Worm (Caenorhabditis elegans) whole organism, L2 larva: Measurements from ENCODE around the gene T06E4.21.

Source experiments
- C34F6.9 ChIP-seq: fragments of 150-350 bp; optimal IDR thresholded peaks from 2 replicates; lab custom pipeline; 2014; ENCODE audit warnings: missing biosample characterization, missing genetic modification characterization
- F13H6.1 ChIP-seq: sonication (generic microtip); optimal IDR thresholded peaks from 2 replicates; lab custom pipeline; 2016; ENCODE audit warnings: missing genetic modification characterization, missing compliant biosample characterization
- R02D3.7 ChIP-seq: fragments of 150-350 bp; optimal IDR thresholded peaks from 2 replicates; lab custom pipeline; 2014; ENCODE audit warnings: missing biosample characterization, missing genetic modification characterization
- ZK546.5 ChIP-seq: sonication (generic microtip); optimal IDR thresholded peaks from 2 replicates; lab custom pipeline; 2017; ENCODE audit warnings: missing biosample characterization, missing genetic modification characterization
- alr-1 ChIP-seq: fragments of 150-350 bp; optimal IDR thresholded peaks from 2 replicates; lab custom pipeline; 2014; ENCODE audit warnings: missing biosample characterization, missing genetic modification characterization
- ama-1 ChIP-seq: fragments of 150-350 bp; optimal IDR thresholded peaks from 2 replicates; lab custom pipeline; 2018; ENCODE audit warnings: inconsistent platforms
- blmp-1 ChIP-seq: sonication (generic microtip); optimal IDR thresholded peaks from 2 replicates; lab custom pipeline; 2017; ENCODE audit warnings: missing genetic modification characterization, mild to moderate bottlenecking, missing compliant biosample characterization, antibody characterized with exemption, moderate library complexity; ENCODE audit not compliant: insufficient read depth
- ceh-16 ChIP-seq: fragments of 150-350 bp; optimal IDR thresholded peaks from 2 replicates; lab custom pipeline; 2014; ENCODE audit warnings: missing biosample characterization, missing genetic modification characterization
- ceh-82 ChIP-seq: fragments of 150-350 bp; optimal IDR thresholded peaks from 2 replicates; lab custom pipeline; 2014; ENCODE audit warnings: missing biosample characterization, missing genetic modification characterization
- crh-2 ChIP-seq: sonication (generic microtip); optimal IDR thresholded peaks from 2 replicates; lab custom pipeline; 2017; ENCODE audit warnings: missing biosample characterization, missing genetic modification characterization
- egl-27 ChIP-seq: sonication (generic microtip); optimal IDR thresholded peaks from 3 replicates; lab custom pipeline; 2017; ENCODE audit warnings: missing biosample characterization, missing genetic modification reagents, missing genetic modification characterization
- fos-1 ChIP-seq: fragments of 150-350 bp; optimal IDR thresholded peaks from 2 replicates; lab custom pipeline; 2014; ENCODE audit warnings: missing biosample characterization, missing genetic modification characterization
- gmeb-1 ChIP-seq: fragments of 150-350 bp; optimal IDR thresholded peaks from 2 replicates; lab custom pipeline; 2014; ENCODE audit warnings: missing biosample characterization, missing genetic modification characterization
- lin-13 ChIP-seq: fragments of 150-350 bp; optimal IDR thresholded peaks from 2 replicates; lab custom pipeline; 2014; ENCODE audit warnings: missing biosample characterization, missing genetic modification reagents, missing genetic modification characterization
- lsy-2 ChIP-seq, 2 experiments: fragments of 150-350 bp in 1 of 2; sonication (generic microtip) in 1 of 2; optimal IDR thresholded peaks; 2 replicates each; lab custom pipeline; 2014 to 2017; ENCODE audit warnings: missing biosample characterization in 2 of 2, missing genetic modification characterization in 2 of 2
- mab-5 ChIP-seq: fragments of 150-350 bp; optimal IDR thresholded peaks from 2 replicates; lab custom pipeline; 2014; ENCODE audit warnings: missing biosample characterization, missing genetic modification characterization
- nhr-10 ChIP-seq: sonication (generic microtip); optimal IDR thresholded peaks from 2 replicates; lab custom pipeline; 2017; ENCODE audit warnings: missing biosample characterization, missing genetic modification characterization
- nhr-11 ChIP-seq: fragments of 150-350 bp; optimal IDR thresholded peaks from 2 replicates; lab custom pipeline; 2014; ENCODE audit warnings: missing biosample characterization, missing genetic modification characterization
- nhr-12 ChIP-seq: fragments of 150-350 bp; optimal IDR thresholded peaks from 2 replicates; lab custom pipeline; 2014; ENCODE audit warnings: missing biosample characterization, missing genetic modification characterization
- nhr-129 ChIP-seq: fragments of 150-350 bp; optimal IDR thresholded peaks from 2 replicates; lab custom pipeline; 2014; ENCODE audit warnings: missing biosample characterization, missing genetic modification characterization
- nhr-21 ChIP-seq: fragments of 150-350 bp; optimal IDR thresholded peaks from 2 replicates; lab custom pipeline; 2014; ENCODE audit warnings: missing biosample characterization, missing genetic modification characterization
- nhr-23 ChIP-seq: fragments of 150-350 bp; optimal IDR thresholded peaks from 2 replicates; lab custom pipeline; 2014; ENCODE audit warnings: missing biosample characterization, missing genetic modification reagents, missing genetic modification characterization
- nhr-6 ChIP-seq: fragments of 150-350 bp; optimal IDR thresholded peaks from 2 replicates; lab custom pipeline; 2014; ENCODE audit warnings: missing biosample characterization, missing genetic modification characterization
- nhr-77 ChIP-seq: fragments of 150-350 bp; optimal IDR thresholded peaks from 2 replicates; lab custom pipeline; 2014; ENCODE audit warnings: missing biosample characterization, missing genetic modification characterization
- sem-4 ChIP-seq: fragments of 150-350 bp; optimal IDR thresholded peaks from 2 replicates; lab custom pipeline; 2014; ENCODE audit warnings: missing biosample characterization, missing genetic modification reagents, missing genetic modification characterization
- skn-1 ChIP-seq: sonication (generic microtip); optimal IDR thresholded peaks from 2 replicates; lab custom pipeline; 2017; ENCODE audit warnings: missing biosample characterization, missing genetic modification characterization
- sma-9 ChIP-seq, 2 experiments: fragments of 150-350 bp in 1 of 2; sonication (generic microtip) in 1 of 2; optimal IDR thresholded peaks; 2 replicates each; lab custom pipeline; 2014 to 2016; ENCODE audit warnings: missing genetic modification characterization in 2 of 2, mild to moderate bottlenecking in 1 of 2, missing biosample characterization in 1 of 2, missing compliant biosample characterization in 1 of 2, missing genetic modification reagents in 1 of 2, moderate library complexity in 1 of 2
- snpc-4 ChIP-seq: fragments of 150-350 bp; optimal IDR thresholded peaks from 2 replicates; lab custom pipeline; 2014; ENCODE audit warnings: missing biosample characterization, missing genetic modification characterization
- unc-55 ChIP-seq: fragments of 150-350 bp; sonication (generic microtip); optimal IDR thresholded peaks from 3 replicates; lab custom pipeline; 2014; ENCODE audit warnings: missing biosample characterization, missing genetic modification reagents, missing genetic modification characterization
- zag-1 ChIP-seq: fragments of 150-350 bp; optimal IDR thresholded peaks from 2 replicates; lab custom pipeline; 2014; ENCODE audit warnings: missing biosample characterization, missing genetic modification characterization
- ztf-11 ChIP-seq: sonication (generic microtip); optimal IDR thresholded peaks from 2 replicates; lab custom pipeline; 2017; ENCODE audit warnings: missing biosample characterization, missing genetic modification characterization
- ztf-4 ChIP-seq: fragments of 150-350 bp; optimal IDR thresholded peaks from 2 replicates; lab custom pipeline; 2014; ENCODE audit warnings: missing biosample characterization, missing genetic modification characterization

T06E4.21 gene

ce11 chrV:9692109-9692581, 40.8 kb downstream of the T06E4.21 start, which contains the start of gene ztf-9:
ztf-9 (minus strand) TSS chrV:9692159.
- TF ChIP-seq lsy-2 (tag; optimal IDR thresholded peaks at IDR 0.05; lab: Kevin White, UChicago) (peak in 1 of 2 experiments; percentile 39), unc-55 (peak; percentile 67), ztf-4 (tag; lab: Kevin White, UChicago) (no peak), F13H6.1 (peak; percentile 78), blmp-1 (peak; percentile 86), nhr-21 (tag; lab: Kevin White, UChicago) (peak; percentile 15), crh-2 (tag; lab: Kevin White, UChicago) (peak; percentile 57), zag-1 (peak; percentile 67), ama-1 (lab: Kevin White, UChicago) (no peak), nhr-6 (tag; lab: Kevin White, UChicago) (no peak), snpc-4 (tag; lab: Kevin White, UChicago) (peak; percentile 20), egl-27 (tag; lab: Kevin White, UChicago) (peak; percentile 23), fos-1 (tag; lab: Kevin White, UChicago) (peak; percentile 79), gmeb-1 (peak; percentile 7), nhr-129 (tag; lab: Kevin White, UChicago) (peak; percentile 86), R02D3.7 (tag; lab: Kevin White, UChicago) (no peak), C34F6.9 (tag; lab: Kevin White, UChicago) (peak; percentile 74), sem-4 (peak; percentile 7)

- no peak for TF ChIP-seq nhr-21 (tag; lab: Kevin White, UChicago)
- no peak for TF ChIP-seq ZK546.5 (tag; lab: Kevin White, UChicago)
- no peak for TF ChIP-seq nhr-12
- TF ChIP-seq nhr-10 (tag; lab: Kevin White, UChicago): no peak
- TF ChIP-seq mab-5: no peak
- no peak for TF ChIP-seq blmp-1
- no peak for TF ChIP-seq C34F6.9 (tag; lab: Kevin White, UChicago)
Observed at ce11 chrV:9692649-9693112, 41.3 kb downstream of the T06E4.21 start, which contains the start of gene ZK287.7. ZK287.7 (plus strand) TSS chrV:9693062.

ce11 chrV:9696715-9697114, 45.3 kb downstream of the T06E4.21 start, which contains the start of gene her-1:
her-1 (plus strand) TSS chrV:9697015.
- TF ChIP-seq gmeb-1 (no peak), R02D3.7 (tag; lab: Kevin White, UChicago) (no peak), mab-5 (no peak), lin-13 (no peak), ztf-11 (tag; lab: Kevin White, UChicago) (no peak), nhr-11 (tag; lab: Kevin White, UChicago) (no peak), skn-1 (tag; lab: Kevin White, UChicago) (no peak), unc-55 (no peak), nhr-21 (tag; lab: Kevin White, UChicago) (no peak), nhr-23 (no peak), ceh-82 (no peak), nhr-77 (tag; lab: Kevin White, UChicago) (no peak), ztf-4 (tag; lab: Kevin White, UChicago) (no peak), nhr-10 (tag; lab: Kevin White, UChicago) (no peak)

- TF ChIP-seq sma-9 (GFP tag; optimal IDR thresholded peaks at IDR 0.05; lab: Kevin White, UChicago) (no peak), sma-9 (tag; optimal IDR thresholded peaks at IDR 0.05; lab: Kevin White, UChicago) (no peak), ceh-16 (tag; lab: Kevin White, UChicago) (no peak), nhr-129 (tag; lab: Kevin White, UChicago) (no peak), alr-1 (no peak), sem-4 (no peak), mab-5 (no peak), ztf-4 (tag; lab: Kevin White, UChicago) (no peak)
Observed at ce11 chrV:9699216-9699615, 47.8 kb downstream of the T06E4.21 start.
